Worm (Caenorhabditis elegans) whole organism, L1 larva: Measurements from ENCODE around the gene nob-1.

Experiments used
- elt-3 ChIP-seq, 6 experiments: fragments of 150-350 bp in 1 of 6; sonication (generic microtip); optimal IDR thresholded peaks; 2 replicates each; lab custom pipeline; 2017 to 2018; ENCODE audit warnings: missing biosample characterization in 6 of 6, missing genetic modification characterization in 6 of 6, inconsistent platforms in 1 of 6
- hpl-2 ChIP-seq: fragments of 150-350 bp; optimal IDR thresholded peaks from 2 replicates; lab custom pipeline; 2014; ENCODE audit warnings: missing biosample characterization, missing genetic modification reagents, missing genetic modification characterization
- lir-3 ChIP-seq: sonication (generic microtip); optimal IDR thresholded peaks from 2 replicates; lab custom pipeline; 2016; ENCODE audit warnings: mild to moderate bottlenecking, missing genetic modification characterization, moderate library complexity, missing compliant biosample characterization; ENCODE audit not compliant: poor library complexity
- snpc-4 ChIP-seq: fragments of 150-350 bp; optimal IDR thresholded peaks from 2 replicates; lab custom pipeline; 2014; ENCODE audit warnings: missing biosample characterization, missing genetic modification characterization

ce11 chrIII:12119625-12120024, 35.5 kb upstream of the nob-1 start:
- TF ChIP-seq snpc-4 (tag; lab: Kevin White, UChicago) (no peak), lir-3 (no peak), hpl-2 (no peak), elt-3 (tag; optimal IDR thresholded peaks at IDR 0.05; lab: Kevin White, UChicago) (no peak)
